Fruit fly (Drosophila melanogaster): ENCODE results near the gene CG8219.

The CG8219 gene

dm6 chr3L:6157327-6158032, 42.8 kb upstream of the CG8219 start, which contains the start of gene CG13297 (continued):
- TF ChIP-seq ash1 (GFP tag; optimal IDR thresholded peaks at IDR 0.05) (no peak), Spps (tag; optimal IDR thresholded peaks at IDR 0.05) (peak; percentile 5), corto (GFP tag; optimal IDR thresholded peaks at IDR 0.05) (no peak), danr (GFP tag; IDR thresholded peaks at IDR 0.05) (peak; percentile 45; the same call in 1 of the 2 replicates), ssp (GFP tag; IDR thresholded peaks at IDR 0.05) (no peak; the same call in 1 of the 2 replicates), HLHmδ (GFP tag; optimal IDR thresholded peaks at IDR 0.05) (no peak), vvl (GFP tag; IDR thresholded peaks at IDR 0.05) (peak; percentile 66), CG17829 (tag; optimal IDR thresholded peaks at IDR 0.05) (peak; percentile 61), CG1832 (GFP tag; optimal IDR thresholded peaks at IDR 0.05) (no peak), Dad (GFP tag; optimal IDR thresholded peaks at IDR 0.05) (no peak), Stat92E (GFP tag; optimal IDR thresholded peaks at IDR 0.05) (no peak), Hsf (GFP tag; optimal IDR thresholded peaks at IDR 0.05) (no peak), zfh1 (GFP tag; IDR thresholded peaks at IDR 0.05) (0 out of 3 replicates have a peak, but pooled peaks have one; percentile 32), CG34376 (GFP tag; optimal IDR thresholded peaks at IDR 0.05) (no peak), cad (GFP tag; optimal IDR thresholded peaks at IDR 0.05) (no peak), CG16863 (GFP tag; optimal IDR thresholded peaks at IDR 0.05) (no peak), CG15269 (tag; optimal IDR thresholded peaks at IDR 0.05) (peak; percentile 75), CG12659 (GFP tag; optimal IDR thresholded peaks at IDR 0.05) (peak; percentile 27), Sin3A (optimal IDR thresholded peaks at IDR 0.05) (no peak), Bteb2 (GFP tag; optimal IDR thresholded peaks at IDR 0.05) (no peak), CG8765 (GFP tag; IDR thresholded peaks at IDR 0.05) (no peak), CG11723 (GFP tag; optimal IDR thresholded peaks at IDR 0.05) (peak; percentile 25), CG13424 (tag; optimal IDR thresholded peaks at IDR 0.05) (peak; percentile 76), CG9876 (GFP tag; optimal IDR thresholded peaks at IDR 0.05) (no peak), CG18764 (GFP tag; optimal IDR thresholded peaks at IDR 0.05) (no peak), Atf6 (GFP tag; IDR thresholded peaks at IDR 0.05) (no peak), trh (GFP tag; optimal IDR thresholded peaks at IDR 0.05) (no peak), chinmo (GFP tag; IDR thresholded peaks at IDR 0.05; ENCODE audit: partially characterized antibody) (no peak), Aef1 (GFP tag; IDR thresholded peaks at IDR 0.05) (peak; percentile 48; the same call in 2 of the 3 replicates), Taf1 (GFP tag; IDR thresholded peaks at IDR 0.05) (no peak), CG2712 (tag; optimal IDR thresholded peaks at IDR 0.05) (peak; percentile 78), hbn (GFP tag; IDR thresholded peaks at IDR 0.05; ENCODE audit: partially characterized antibody) (no peak), CG3838 (GFP tag; optimal IDR thresholded peaks at IDR 0.05) (no peak), hkb (optimal IDR thresholded peaks at IDR 0.05) (no peak), hkb (GFP tag; IDR thresholded peaks at IDR 0.05) (peak; percentile 65; the same call in 1 of the 2 replicates), CG31365 (tag; optimal IDR thresholded peaks at IDR 0.05) (no peak), Dp (GFP tag; optimal IDR thresholded peaks at IDR 0.05) (no peak), CG17186 (GFP tag; optimal IDR thresholded peaks at IDR 0.05) (no peak), chn (GFP tag; optimal IDR thresholded peaks at IDR 0.05) (no peak), Fer1 (GFP tag; optimal IDR thresholded peaks at IDR 0.05) (peak; percentile 38), CG10267 (tag; optimal IDR thresholded peaks at IDR 0.05) (peak; percentile 50), CG3281 (GFP tag; optimal IDR thresholded peaks at IDR 0.05) (no peak), gce (GFP tag; IDR thresholded peaks at IDR 0.05) (no peak), psq (GFP tag; optimal IDR thresholded peaks at IDR 0.05) (no peak), Hr51 (GFP tag; optimal IDR thresholded peaks at IDR 0.05) (peak in 1 of 2 experiments; percentile 84), sens-2 (GFP tag; IDR thresholded peaks at IDR 0.05) (no peak), amos (GFP tag; IDR thresholded peaks at IDR 0.05; ENCODE audit: partially characterized antibody) (no peak), Deaf1 (tag; optimal IDR thresholded peaks at IDR 0.05) (peak; percentile 22), CG3407 (GFP tag; optimal IDR thresholded peaks at IDR 0.05) (no peak), E2f1 (GFP tag; IDR thresholded peaks at IDR 0.05) (peak; percentile 44; the same call in 1 of the 2 replicates)
